Worm (Caenorhabditis elegans): ENCODE measurements around the gene gly-1.

gly-1 gene

DNA sequence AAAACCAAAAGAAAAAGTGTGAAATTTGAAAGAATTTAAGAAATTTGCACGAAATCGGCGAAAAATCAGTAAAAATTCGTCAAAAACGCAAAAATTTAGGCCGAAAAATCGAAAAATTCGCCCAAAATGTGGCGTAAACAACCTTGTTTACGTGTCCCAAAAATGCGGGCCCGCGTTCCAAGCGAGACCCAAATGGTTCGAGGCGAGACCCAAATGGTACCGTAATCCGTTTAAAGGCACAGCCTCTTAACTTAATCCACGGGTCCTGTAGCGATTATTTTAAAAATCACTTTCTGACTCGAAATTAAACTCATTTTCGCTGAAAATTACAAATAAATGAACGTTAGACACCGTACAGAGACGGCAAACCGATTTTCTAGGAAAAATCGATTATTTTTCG, 33.3 kb upstream of the gly-1 start (continued):
- TF ChIP-seq ztf-6 (GFP tag; IDR thresholded peaks at IDR 0.05) (no peak), C17E4.6 (GFP tag; IDR thresholded peaks at IDR 0.05) (0 out of 2 replicates have a peak, but pooled peaks have one; percentile 20), F52B5.7 (tag; optimal IDR thresholded peaks at IDR 0.05) (no peak), tbx-9 (tag; optimal IDR thresholded peaks at IDR 0.05; ENCODE audit: borderline replicate concordance) (no peak), bed-1 (GFP tag; IDR thresholded peaks at IDR 0.05) (no peak), snpc-1.3 (tag; optimal IDR thresholded peaks at IDR 0.05; ENCODE audit: insufficient read depth) (no peak), F33H1.4 (GFP tag; IDR thresholded peaks at IDR 0.05) (peak; percentile 97), attf-6 (GFP tag; IDR thresholded peaks at IDR 0.05) (0 out of 2 replicates have a peak, but pooled peaks have one; percentile 31), zim-3 (tag; optimal IDR thresholded peaks at IDR 0.05) (no peak), fkh-3 (tag; optimal IDR thresholded peaks at IDR 0.05) (no peak), K11D2.4 (GFP tag; IDR thresholded peaks at IDR 0.05) (no peak), Y53F4B.3 (GFP tag; IDR thresholded peaks at IDR 0.05) (no peak), Y67H2A.10 (GFP tag; conservative IDR thresholded peaks at IDR 0.05) (0 out of 2 replicates have a peak, but pooled peaks have one; percentile 22), B0035.1 (tag; optimal IDR thresholded peaks at IDR 0.05) (no peak), unc-130 (GFP tag; optimal IDR thresholded peaks at IDR 0.05) (no peak), hrde-1 (tag; optimal IDR thresholded peaks at IDR 0.05; ENCODE audit: borderline replicate concordance) (no peak), madf-6 (GFP tag; IDR thresholded peaks at IDR 0.05) (peak; percentile 97), egl-18 (GFP tag; IDR thresholded peaks at IDR 0.05) (no peak), mes-4 (tag; optimal IDR thresholded peaks at IDR 0.05) (no peak), mxl-1 (tag; optimal IDR thresholded peaks at IDR 0.05) (no peak), snpc-4 (GFP tag; optimal IDR thresholded peaks at IDR 0.05) (no peak), snpc-4 (tag; optimal IDR thresholded peaks at IDR 0.05) (peak in 1 of 4 experiments; percentile 44), efl-1 (GFP tag; optimal IDR thresholded peaks at IDR 0.05) (peak; percentile 56), bed-2 (GFP tag; IDR thresholded peaks at IDR 0.05) (no peak), ceh-91 (GFP tag; IDR thresholded peaks at IDR 0.05) (peak; percentile 92), F10E7.11 (tag; optimal IDR thresholded peaks at IDR 0.05) (no peak), ekl-4 (GFP tag; IDR thresholded peaks at IDR 0.05) (no peak), madf-10 (tag; optimal IDR thresholded peaks at IDR 0.05) (no peak), rpc-1 (optimal IDR thresholded peaks at IDR 0.05) (no peak), rpc-1 (tag; optimal IDR thresholded peaks at IDR 0.05) (no peak), sptf-2 (GFP tag; optimal IDR thresholded peaks at IDR 0.05) (no peak), ztf-22 (GFP tag; optimal IDR thresholded peaks at IDR 0.05) (no peak), B0019.2 (GFP tag; conservative IDR thresholded peaks at IDR 0.05) (peak; percentile 57; the same call in 1 of the 2 replicates), Y79H2A.3 (GFP tag; conservative IDR thresholded peaks at IDR 0.05) (peak; percentile 81)

ce11 chrII:10934786-10935185, 32.8 kb upstream of the gly-1 start, which contains the start of gene R03D7.2:
Gene R03D7.2 (minus strand): TSS chrII:10935184.
- no peak for TF ChIP-seq K12H6.12 (tag; optimal IDR thresholded peaks at IDR 0.05)
- TF ChIP-seq ccch-3 (GFP tag; optimal IDR thresholded peaks at IDR 0.05), result no peak
- no peak for TF ChIP-seq dpl-1 (GFP tag; optimal IDR thresholded peaks at IDR 0.05)
- no peak for TF ChIP-seq rcor-1 (GFP tag; IDR thresholded peaks at IDR 0.05)
- TF ChIP-seq Y53F4B.3 (GFP tag; IDR thresholded peaks at IDR 0.05), result 0 out of 2 replicates have a peak, but pooled peaks have one; percentile 1
- 0 out of 2 replicates have a peak, but pooled peaks have one; percentile 48 for TF ChIP-seq cebp-2 (GFP tag; IDR thresholded peaks at IDR 0.05)
- no peak for TF ChIP-seq ztf-3 (GFP tag; optimal IDR thresholded peaks at IDR 0.05)
- no peak for TF ChIP-seq lsl-1 (GFP tag; optimal IDR thresholded peaks at IDR 0.05)
- TF ChIP-seq attf-6 (GFP tag; IDR thresholded peaks at IDR 0.05), result no peak
- no peak for TF ChIP-seq lir-1 (GFP tag; conservative IDR thresholded peaks at IDR 0.05)
- no peak for TF ChIP-seq T26A5.8 (tag; optimal IDR thresholded peaks at IDR 0.05)
- TF ChIP-seq tlf-1 (GFP tag; optimal IDR thresholded peaks at IDR 0.05), result no peak
- TF ChIP-seq lag-1 (GFP tag; IDR thresholded peaks at IDR 0.05), result no peak
- TF ChIP-seq egrh-3 (GFP tag; IDR thresholded peaks at IDR 0.05), result peak; percentile 95
- no peak for TF ChIP-seq F52B5.7 (tag; optimal IDR thresholded peaks at IDR 0.05)
- TF ChIP-seq zfh-2 (GFP tag; conservative IDR thresholded peaks at IDR 0.05), result peak; percentile 92
- 0 out of 2 replicates have a peak, but pooled peaks have one; percentile 3 for TF ChIP-seq Y95B8A.8 (GFP tag; IDR thresholded peaks at IDR 0.05)
- TF ChIP-seq F39B2.1 (GFP tag; IDR thresholded peaks at IDR 0.05), result no peak
- TF ChIP-seq egl-44 (GFP tag; IDR thresholded peaks at IDR 0.05), result no peak
- TF ChIP-seq die-1 (tag; optimal IDR thresholded peaks at IDR 0.05), result no peak
